Fruit fly (Drosophila melanogaster): ENCODE results near the gene CG7079.
A peak's percentile ranks its signal among the peaks of the same experiment; 100 is the strongest.

CG7079 gene

DNA sequence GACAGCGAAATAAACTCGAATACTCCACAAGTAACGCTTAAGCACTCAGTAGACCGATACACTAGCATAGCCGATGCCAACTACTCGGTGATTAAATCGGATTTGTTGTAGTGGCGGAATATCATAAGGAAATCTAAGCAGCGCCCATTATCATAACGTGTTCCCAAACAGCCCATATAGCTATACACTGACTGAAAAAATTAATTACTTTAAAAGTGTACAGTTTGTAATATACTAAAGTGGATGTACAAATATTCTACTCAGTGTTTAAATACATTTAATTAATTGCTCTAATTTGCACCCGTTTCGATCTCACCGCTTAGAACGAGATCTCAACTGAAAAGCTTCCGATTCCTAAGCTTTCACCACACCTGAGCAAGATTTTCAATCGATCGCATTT is at the start of gene CG7079:
CG7079 (minus strand) TSS at position 101 of the 400 bp plus-strand sequence.
- no peak for TF ChIP-seq Myc (optimal IDR thresholded peaks at IDR 0.05)

DNA sequence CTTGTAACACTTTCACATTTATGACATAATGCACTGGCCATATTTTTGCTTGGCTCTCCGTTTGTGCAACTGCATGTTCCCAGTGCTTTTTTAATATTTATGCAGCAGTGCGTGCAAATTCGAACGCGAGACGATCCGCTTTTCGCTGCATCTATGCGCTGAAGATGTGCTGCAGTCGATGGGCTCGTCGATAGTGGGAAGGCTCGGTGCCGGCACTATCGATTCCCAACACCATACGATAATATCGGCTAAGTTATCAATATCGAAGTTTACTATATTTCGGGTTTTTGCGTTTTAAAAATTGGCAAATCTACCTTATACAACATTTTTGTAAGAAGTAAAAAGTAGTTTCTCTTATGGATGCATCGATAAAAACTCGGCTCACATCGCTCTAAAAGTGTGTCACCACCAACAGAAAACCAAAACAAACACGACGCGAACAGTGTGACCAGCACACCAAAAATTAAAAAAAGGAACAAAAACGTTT is 49.0 kb upstream of the CG7079 start, which contains the start of gene RhoGAP93B:
RhoGAP93B (minus strand) TSS at position 197 of the 487 bp plus-strand sequence.
- no peak for TF ChIP-seq Hnf4 (GFP tag; optimal IDR thresholded peaks at IDR 0.05)
- TF ChIP-seq CrebA (GFP tag; optimal IDR thresholded peaks at IDR 0.05; ENCODE audit: borderline replicate concordance), result no peak
- peak; percentile 97 for TF ChIP-seq Jra (GFP tag; optimal IDR thresholded peaks at IDR 0.05)
- TF ChIP-seq Vsx2 (GFP tag; optimal IDR thresholded peaks at IDR 0.05; ENCODE audit: partially characterized antibody), result no peak
- TF ChIP-seq psq (GFP tag; optimal IDR thresholded peaks at IDR 0.05), result peak; percentile 82
- TF ChIP-seq Myc (optimal IDR thresholded peaks at IDR 0.05), result peak; percentile 19
- TF ChIP-seq Rel (GFP tag; optimal IDR thresholded peaks at IDR 0.05), result no peak
- peak; percentile 68 for TF ChIP-seq Rel (tag; optimal IDR thresholded peaks at IDR 0.05)
- peak; percentile 53 for TF ChIP-seq Hr83 (GFP tag; optimal IDR thresholded peaks at IDR 0.05; ENCODE audit: poor library complexity, severe bottlenecking)
- peak; percentile 40 for TF ChIP-seq Mio (GFP tag; optimal IDR thresholded peaks at IDR 0.05)
- TF ChIP-seq CG9705 (GFP tag; optimal IDR thresholded peaks at IDR 0.05), result peak; percentile 84
- no peak for TF ChIP-seq GATAd (GFP tag; optimal IDR thresholded peaks at IDR 0.05)
- peak; percentile 83 for TF ChIP-seq br (GFP tag; optimal IDR thresholded peaks at IDR 0.05)
- peak; percentile 65 for TF ChIP-seq CG32264 (GFP tag; optimal IDR thresholded peaks at IDR 0.05)
- TF ChIP-seq Sp1 (GFP tag; optimal IDR thresholded peaks at IDR 0.05), result peak; percentile 80
- TF ChIP-seq sv (GFP tag; optimal IDR thresholded peaks at IDR 0.05), result peak; percentile 35
- no peak for TF ChIP-seq tai (GFP tag; optimal IDR thresholded peaks at IDR 0.05)
- no peak for TF ChIP-seq lola (GFP tag; optimal IDR thresholded peaks at IDR 0.05)
- peak; percentile 82 for TF ChIP-seq h (GFP tag; optimal IDR thresholded peaks at IDR 0.05)
- no peak for TF ChIP-seq Hr78 (GFP tag; optimal IDR thresholded peaks at IDR 0.05)
- TF ChIP-seq sage (GFP tag; optimal IDR thresholded peaks at IDR 0.05), result no peak
- no peak for TF ChIP-seq N (GFP tag; optimal IDR thresholded peaks at IDR 0.05)
- peak; percentile 29 for TF ChIP-seq jim (GFP tag; optimal IDR thresholded peaks at IDR 0.05)
- no peak for TF ChIP-seq dl (GFP tag; optimal IDR thresholded peaks at IDR 0.05; ENCODE audit: insufficient read depth in 1 of 2, partially characterized antibody in 2 of 2)
- TF ChIP-seq Abd-B (GFP tag; optimal IDR thresholded peaks at IDR 0.05), result no peak
- no peak for TF ChIP-seq pan (optimal IDR thresholded peaks at IDR 0.05)
- no peak for TF ChIP-seq Dif (GFP tag; optimal IDR thresholded peaks at IDR 0.05; ENCODE audit: partially characterized antibody)
- no peak for TF ChIP-seq dmrt93B (GFP tag; optimal IDR thresholded peaks at IDR 0.05)
- peak; percentile 83 for TF ChIP-seq rgr (GFP tag; optimal IDR thresholded peaks at IDR 0.05)
- TF ChIP-seq brk (GFP tag; optimal IDR thresholded peaks at IDR 0.05), result no peak
- peak; percentile 91 for TF ChIP-seq fru (GFP tag; optimal IDR thresholded peaks at IDR 0.05)
- TF ChIP-seq dsf (GFP tag; optimal IDR thresholded peaks at IDR 0.05; ENCODE audit: borderline replicate concordance), result peak; percentile 93
- TF ChIP-seq ey (GFP tag; optimal IDR thresholded peaks at IDR 0.05), result peak; percentile 75
- TF ChIP-seq HLH106 (tag; optimal IDR thresholded peaks at IDR 0.05), result peak; percentile 84
- TF ChIP-seq usp (GFP tag; optimal IDR thresholded peaks at IDR 0.05), result no peak
- TF ChIP-seq woc (GFP tag; optimal IDR thresholded peaks at IDR 0.05), result peak; percentile 87
- TF ChIP-seq OdsH (GFP tag; optimal IDR thresholded peaks at IDR 0.05), result peak; percentile 65
- peak; percentile 36 to 83 for TF ChIP-seq foxo (GFP tag; optimal IDR thresholded peaks at IDR 0.05)
- TF ChIP-seq Dfd (GFP tag; optimal IDR thresholded peaks at IDR 0.05), result no peak

DNA sequence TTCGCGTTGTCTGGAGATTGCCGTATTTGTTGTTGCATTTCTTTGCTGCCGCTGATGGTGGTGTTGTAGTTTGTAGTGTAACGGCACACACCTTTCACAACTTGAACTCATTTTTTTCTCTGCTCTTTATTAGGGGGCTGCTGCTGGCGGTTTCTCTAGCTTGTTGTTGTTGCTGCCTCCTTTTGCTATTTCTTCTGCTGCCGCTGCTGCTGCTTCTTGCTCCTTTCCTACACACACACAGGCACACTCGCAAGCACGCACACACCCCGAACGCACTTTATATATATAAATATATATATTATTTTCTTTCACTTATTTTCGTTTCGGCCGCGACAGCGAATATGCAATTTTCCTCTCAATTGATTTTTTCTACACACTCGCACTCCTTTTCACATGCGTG is 48.5 kb upstream of the CG7079 start:
- TF ChIP-seq GATAd (GFP tag; optimal IDR thresholded peaks at IDR 0.05) (no peak), dsf (GFP tag; optimal IDR thresholded peaks at IDR 0.05; ENCODE audit: borderline replicate concordance) (no peak), lola (GFP tag; optimal IDR thresholded peaks at IDR 0.05) (no peak), sv (GFP tag; optimal IDR thresholded peaks at IDR 0.05) (no peak), Hnf4 (GFP tag; optimal IDR thresholded peaks at IDR 0.05) (no peak), Rel (GFP tag; optimal IDR thresholded peaks at IDR 0.05) (no peak), Rel (tag; optimal IDR thresholded peaks at IDR 0.05) (no peak), Jra (GFP tag; optimal IDR thresholded peaks at IDR 0.05) (no peak), Sp1 (GFP tag; optimal IDR thresholded peaks at IDR 0.05) (no peak), dmrt93B (GFP tag; optimal IDR thresholded peaks at IDR 0.05) (no peak), Mio (GFP tag; optimal IDR thresholded peaks at IDR 0.05) (no peak), Dfd (GFP tag; optimal IDR thresholded peaks at IDR 0.05) (no peak), HLH106 (tag; optimal IDR thresholded peaks at IDR 0.05) (no peak), fru (GFP tag; optimal IDR thresholded peaks at IDR 0.05) (no peak)
